Fruit fly (Drosophila melanogaster) whole organism, embryonic: ENCODE measurements around the gene CG7365.

Experiments
- Bteb2 ChIP-seq: fragments of 200-800 bp; sonication (Bioruptor generic); optimal IDR thresholded peaks from 2 replicates; lab custom pipeline; 2016; ENCODE audit warnings: missing biosample characterization, missing genetic modification characterization
- CG10366 ChIP-seq: fragments of 200-800 bp; sonication (Bioruptor generic); IDR thresholded peaks from 2 replicates; pipeline ENCODE4 v1.3.6; 2022; ENCODE audit warnings: missing biosample characterization, missing genetic modification characterization
- CG11085 ChIP-seq: fragments of 200-800 bp; sonication (Bioruptor generic); IDR thresholded peaks from 2 replicates; pipeline ENCODE4 v1.3.6; 2022; ENCODE audit warnings: missing biosample characterization, missing genetic modification characterization
- CG11456 ChIP-seq: fragments of 200-800 bp; sonication (Bioruptor generic); IDR thresholded peaks from 3 replicates; pipeline ENCODE4 v1.3.6; 2022; ENCODE audit warnings: missing biosample characterization, missing genetic modification characterization
- CG11696 ChIP-seq: fragments of 200-800 bp; sonication (Bioruptor generic); IDR thresholded peaks from 2 replicates; pipeline ENCODE4 v1.3.6; 2022; ENCODE audit warnings: missing biosample characterization, missing genetic modification characterization
- CG12104 ChIP-seq: fragments of 200-800 bp; sonication (Bioruptor generic); optimal IDR thresholded peaks from 3 replicates; lab custom pipeline; 2016; ENCODE audit warnings: missing biosample characterization, missing genetic modification characterization
- CG13624 ChIP-seq: fragments of 200-800 bp; sonication (Bioruptor generic); optimal IDR thresholded peaks from 2 replicates; lab custom pipeline; 2016; ENCODE audit warnings: missing biosample characterization, missing genetic modification characterization
- CG13775 ChIP-seq: fragments of 200-800 bp; sonication (Bioruptor generic); optimal IDR thresholded peaks from 3 replicates; lab custom pipeline; 2017; ENCODE audit warnings: missing biosample characterization, mild to moderate bottlenecking, missing genetic modification characterization
- CG1603 ChIP-seq: fragments of 200-800 bp; sonication (Bioruptor generic); optimal IDR thresholded peaks from 2 replicates; lab custom pipeline; 2019; ENCODE audit warnings: missing biosample characterization, mild to moderate bottlenecking, missing genetic modification characterization, moderate library complexity
- CG16779 ChIP-seq: fragments of 200-800 bp; sonication (Bioruptor generic); IDR thresholded peaks from 2 replicates; pipeline ENCODE4 v1.3.6; 2022; ENCODE audit warnings: missing biosample characterization, missing genetic modification characterization
- CG17186 ChIP-seq: fragments of 200-800 bp; sonication (Bioruptor generic); optimal IDR thresholded peaks from 3 replicates; lab custom pipeline; 2017; ENCODE audit warnings: missing biosample characterization, missing genetic modification reagents, missing genetic modification characterization
- CG17385 ChIP-seq: fragments of 200-800 bp; sonication (Bioruptor generic); optimal IDR thresholded peaks from 3 replicates; lab custom pipeline; 2018; ENCODE audit warnings: missing biosample characterization, mild to moderate bottlenecking, missing genetic modification characterization
- CG18599 ChIP-seq: fragments of 200-800 bp; sonication (Bioruptor generic); optimal IDR thresholded peaks from 3 replicates; lab custom pipeline; 2017; ENCODE audit warnings: missing biosample characterization, missing genetic modification characterization, mild to moderate bottlenecking, moderate library complexity, missing genetic modification reagents
- CG18619 ChIP-seq: fragments of 200-800 bp; sonication (Bioruptor generic); optimal IDR thresholded peaks from 3 replicates; lab custom pipeline; 2017; ENCODE audit warnings: missing biosample characterization, mild to moderate bottlenecking, missing genetic modification characterization
- CG2678 ChIP-seq: fragments of 200-800 bp; sonication (Bioruptor generic); optimal IDR thresholded peaks from 3 replicates; lab custom pipeline; 2019; ENCODE audit warnings: missing biosample characterization, mild to moderate bottlenecking, missing genetic modification characterization, moderate library complexity
- CG2875 ChIP-seq: fragments of 200-800 bp; sonication (Bioruptor generic); optimal IDR thresholded peaks from 2 replicates; lab custom pipeline; 2017; ENCODE audit warnings: missing biosample characterization, mild to moderate bottlenecking, missing genetic modification characterization, missing genetic modification reagents
- CG3065 ChIP-seq: fragments of 200-800 bp; sonication (Bioruptor generic); optimal IDR thresholded peaks from 2 replicates; lab custom pipeline; 2016; ENCODE audit warnings: missing biosample characterization, missing genetic modification characterization
- CG34224 ChIP-seq: fragments of 200-800 bp; sonication (Bioruptor generic); IDR thresholded peaks from 3 replicates; pipeline ENCODE4 v1.3.6; 2022; ENCODE audit warnings: missing biosample characterization, missing genetic modification characterization; ENCODE audit not compliant: partially characterized antibody
- CG5245 ChIP-seq: fragments of 200-800 bp; sonication (Bioruptor generic); optimal IDR thresholded peaks from 3 replicates; lab custom pipeline; 2016; ENCODE audit warnings: missing biosample characterization, missing genetic modification characterization
- CG6272 ChIP-seq: fragments of 200-800 bp; sonication (Bioruptor generic); IDR thresholded peaks from 2 replicates; pipeline ENCODE4 v1.3.6; 2022; ENCODE audit warnings: missing biosample characterization, missing genetic modification characterization
- CG6654 ChIP-seq: fragments of 200-800 bp; sonication (Bioruptor generic); optimal IDR thresholded peaks from 2 replicates; lab custom pipeline; 2017; ENCODE audit warnings: missing biosample characterization, mild to moderate bottlenecking, missing genetic modification characterization
- CG6854 ChIP-seq: fragments of 200-800 bp; sonication (Bioruptor generic); optimal IDR thresholded peaks from 3 replicates; lab custom pipeline; 2017; ENCODE audit warnings: missing biosample characterization, mild to moderate bottlenecking, missing genetic modification characterization
- CG9876 ChIP-seq: fragments of 200-800 bp; sonication (Bioruptor generic); optimal IDR thresholded peaks from 2 replicates; lab custom pipeline; 2016; ENCODE audit warnings: missing biosample characterization, missing genetic modification characterization
- CHES-1-like ChIP-seq: fragments of 200-800 bp; sonication (Bioruptor generic); optimal IDR thresholded peaks from 2 replicates; lab custom pipeline; 2016; ENCODE audit warnings: missing biosample characterization, missing genetic modification characterization
- CkIIα-i1 ChIP-seq: fragments of 200-800 bp; sonication (Bioruptor generic); IDR thresholded peaks from 2 replicates; pipeline ENCODE4 v1.3.6; 2022; ENCODE audit warnings: missing biosample characterization, missing genetic modification characterization
- Deaf1 ChIP-seq: fragments of 200-800 bp; optimal IDR thresholded peaks from 3 replicates; lab custom pipeline; 2019; ENCODE audit warnings: missing biosample characterization, mild to moderate bottlenecking, missing genetic modification characterization, moderate library complexity
- HLHmδ ChIP-seq: fragments of 200-800 bp; sonication (Bioruptor generic); optimal IDR thresholded peaks from 2 replicates; lab custom pipeline; 2018; ENCODE audit warnings: missing biosample characterization, mild to moderate bottlenecking, missing genetic modification characterization, moderate library complexity
- Hmx ChIP-seq: fragments of 200-800 bp; sonication (Bioruptor generic); optimal IDR thresholded peaks from 2 replicates; lab custom pipeline; 2016; ENCODE audit warnings: missing biosample characterization, missing genetic modification characterization
- Lhr ChIP-seq: fragments of 200-800 bp; sonication (Bioruptor generic); optimal IDR thresholded peaks from 3 replicates; lab custom pipeline; 2017; ENCODE audit warnings: mild to moderate bottlenecking, missing biosample characterization, missing genetic modification reagents, missing genetic modification characterization
- Myb ChIP-seq: fragments of 200-800 bp; sonication (Bioruptor generic); optimal IDR thresholded peaks from 2 replicates; lab custom pipeline; 2016; ENCODE audit warnings: missing biosample characterization, missing genetic modification characterization
- NC2α ChIP-seq: fragments of 200-800 bp; sonication (Bioruptor generic); optimal IDR thresholded peaks from 2 replicates; lab custom pipeline; 2016; ENCODE audit warnings: missing biosample characterization, missing genetic modification characterization
- Oli ChIP-seq: fragments of 200-800 bp; sonication (Bioruptor generic); optimal IDR thresholded peaks from 2 replicates; lab custom pipeline; 2018; ENCODE audit warnings: missing biosample characterization, mild to moderate bottlenecking, missing genetic modification characterization, moderate library complexity
- Side ChIP-seq: fragments of 200-800 bp; sonication (Bioruptor generic); optimal IDR thresholded peaks from 2 replicates; lab custom pipeline; 2016; ENCODE audit warnings: missing biosample characterization, missing genetic modification characterization
- Sox102F ChIP-seq: fragments of 200-800 bp; sonication (Bioruptor generic); optimal IDR thresholded peaks from 2 replicates; lab custom pipeline; 2018; ENCODE audit warnings: missing biosample characterization, mild to moderate bottlenecking, missing genetic modification characterization, moderate library complexity
- Vsx1 ChIP-seq: fragments of 200-800 bp; sonication (Bioruptor generic); optimal IDR thresholded peaks from 2 replicates; lab custom pipeline; 2017; ENCODE audit warnings: missing biosample characterization, mild to moderate bottlenecking, missing genetic modification characterization, missing genetic modification reagents
- ara ChIP-seq: fragments of 200-800 bp; sonication (Bioruptor generic); IDR thresholded peaks from 2 replicates; pipeline ENCODE4 v1.3.6; 2022; ENCODE audit warnings: missing biosample characterization, missing genetic modification characterization
- bbx ChIP-seq: fragments of 200-800 bp; sonication (Bioruptor generic); IDR thresholded peaks from 2 replicates; pipeline ENCODE4 v1.3.6; 2022; ENCODE audit warnings: missing biosample characterization, missing genetic modification characterization; ENCODE audit not compliant: partially characterized antibody
- bigmax ChIP-seq: fragments of 200-800 bp; sonication (Bioruptor generic); optimal IDR thresholded peaks from 2 replicates; lab custom pipeline; 2018; ENCODE audit warnings: missing biosample characterization, mild to moderate bottlenecking, missing genetic modification characterization
- btn ChIP-seq: fragments of 200-800 bp; sonication (Bioruptor generic); optimal IDR thresholded peaks from 2 replicates; lab custom pipeline; 2016; ENCODE audit warnings: missing biosample characterization, missing genetic modification characterization
- chm ChIP-seq: fragments of 200-800 bp; sonication (Bioruptor generic); IDR thresholded peaks from 2 replicates; pipeline ENCODE4 v1.3.6; 2022; ENCODE audit warnings: missing biosample characterization, missing genetic modification characterization
- emc ChIP-seq: fragments of 200-800 bp; sonication (Bioruptor generic); optimal IDR thresholded peaks from 2 replicates; lab custom pipeline; 2016; ENCODE audit warnings: missing biosample characterization, missing genetic modification characterization
- jigr1 ChIP-seq: fragments of 200-800 bp; sonication (Bioruptor generic); IDR thresholded peaks from 3 replicates; pipeline ENCODE4 v1.3.6; 2022; ENCODE audit warnings: missing biosample characterization, missing genetic modification characterization
- mld ChIP-seq: fragments of 200-800 bp; sonication (Bioruptor generic); IDR thresholded peaks from 3 replicates; pipeline ENCODE4 v1.3.6; 2022; ENCODE audit warnings: missing biosample characterization, missing genetic modification characterization; ENCODE audit not compliant: partially characterized antibody
- psq ChIP-seq: fragments of 200-800 bp; sonication (Bioruptor generic); optimal IDR thresholded peaks from 2 replicates; lab custom pipeline; 2017; ENCODE audit warnings: missing biosample characterization, missing genetic modification characterization
- repo ChIP-seq: fragments of 200-800 bp; sonication (Bioruptor generic); optimal IDR thresholded peaks from 2 replicates; lab custom pipeline; 2016; ENCODE audit warnings: missing biosample characterization, missing genetic modification characterization
- run ChIP-seq: fragments of 200-800 bp; sonication (Bioruptor generic); optimal IDR thresholded peaks from 3 replicates; lab custom pipeline; 2018; ENCODE audit warnings: missing biosample characterization, mild to moderate bottlenecking, missing genetic modification characterization
- schlank ChIP-seq: fragments of 200-800 bp; sonication (Bioruptor generic); optimal IDR thresholded peaks from 2 replicates; lab custom pipeline; 2018; ENCODE audit warnings: missing biosample characterization, mild to moderate bottlenecking, missing genetic modification characterization
- slou ChIP-seq: fragments of 200-800 bp; sonication (Bioruptor generic); optimal IDR thresholded peaks from 3 replicates; lab custom pipeline; 2016; ENCODE audit warnings: missing biosample characterization, missing genetic modification characterization
- tgo ChIP-seq: fragments of 200-800 bp; sonication (Bioruptor generic); IDR thresholded peaks from 3 replicates; pipeline ENCODE4 v1.3.6; 2022; ENCODE audit warnings: missing biosample characterization, missing genetic modification characterization
- trh ChIP-seq: fragments of 200-800 bp; sonication (Bioruptor generic); optimal IDR thresholded peaks from 2 replicates; lab custom pipeline; 2016; ENCODE audit warnings: missing biosample characterization, missing genetic modification characterization
- zf30C ChIP-seq: fragments of 200-800 bp; sonication (Bioruptor generic); optimal IDR thresholded peaks from 3 replicates; lab custom pipeline; 2018; ENCODE audit warnings: missing biosample characterization, mild to moderate bottlenecking, missing genetic modification characterization

Gene CG7365

DNA sequence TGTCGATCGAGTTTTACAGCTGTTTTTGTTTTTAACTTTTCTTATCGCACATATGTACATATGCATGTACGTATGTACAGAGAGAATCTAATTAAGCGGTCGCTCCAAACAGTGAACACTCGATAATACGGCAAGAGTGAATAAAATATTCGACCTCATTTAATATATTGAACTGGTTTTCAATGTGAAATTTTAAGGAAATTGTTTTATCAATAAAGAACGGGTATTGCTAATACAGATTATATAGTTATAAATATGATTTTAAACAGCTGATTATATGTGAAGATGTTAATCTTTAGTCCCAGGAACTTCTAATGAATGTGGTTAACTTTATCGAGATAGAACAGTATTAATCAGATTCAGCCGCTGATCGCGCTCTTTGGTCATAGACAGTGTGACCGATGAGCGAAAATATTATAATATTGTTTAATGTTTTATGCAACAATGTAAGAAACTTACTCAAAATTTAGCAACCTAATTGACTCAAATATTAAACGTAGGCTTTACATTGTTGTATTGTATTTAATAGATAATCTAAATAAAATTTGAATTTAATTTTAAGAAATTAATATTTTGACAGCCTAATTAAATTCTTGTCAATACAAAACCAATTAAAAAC lies 13.5 kb upstream of the CG7365 start, which contains the start of gene CG7328 (continued):
- TF ChIP-seq CG34224 (GFP tag; lab: Robert Waterston, UW), result no peak
- no peak for TF ChIP-seq mld (GFP tag; lab: Robert Waterston, UW)
- TF ChIP-seq HLHmδ (GFP tag; lab: Kevin White, UChicago), result no peak
- peak; percentile 66 for TF ChIP-seq CG18599
- no peak for TF ChIP-seq repo (GFP tag; lab: Kevin White, UChicago)
- TF ChIP-seq CG6272 (GFP tag; lab: Robert Waterston, UW), result no peak
- TF ChIP-seq CG5245, result no peak
- no peak for TF ChIP-seq slou (GFP tag; lab: Kevin White, UChicago)
- peak; percentile 3 for TF ChIP-seq Side (GFP tag; lab: Kevin White, UChicago)
- TF ChIP-seq Vsx1, result no peak
- no peak for TF ChIP-seq Lhr (GFP tag; lab: Kevin White, UChicago)
- no peak for TF ChIP-seq zf30C (GFP tag; lab: Kevin White, UChicago)
- TF ChIP-seq Oli (tag; lab: Kevin White, UChicago), result no peak
- 0 out of 3 replicates have a peak, but pooled peaks have one; percentile 54 for TF ChIP-seq CG11456 (GFP tag; lab: Robert Waterston, UW)
- no peak for TF ChIP-seq CG11696
- no peak for TF ChIP-seq CG17186 (GFP tag; lab: Kevin White, UChicago)
- TF ChIP-seq emc (GFP tag; lab: Kevin White, UChicago), result no peak
- TF ChIP-seq Hmx (GFP tag; lab: Kevin White, UChicago), result no peak
- TF ChIP-seq CG3065, result no peak
- TF ChIP-seq CG17385 (GFP tag; lab: Kevin White, UChicago), result no peak
- TF ChIP-seq jigr1 (GFP tag; lab: Robert Waterston, UW), result no peak
- peak; percentile 57 for TF ChIP-seq Sox102F (GFP tag; lab: Kevin White, UChicago)
- peak; percentile 19 for TF ChIP-seq CG6854 (GFP tag; lab: Kevin White, UChicago)
- no peak for TF ChIP-seq btn (GFP tag; lab: Kevin White, UChicago)
- peak; percentile 6 for TF ChIP-seq run
- TF ChIP-seq CG12104, result no peak
- TF ChIP-seq psq (GFP tag; lab: Kevin White, UChicago), result no peak
- no peak for TF ChIP-seq trh (GFP tag; lab: Kevin White, UChicago)
- TF ChIP-seq CHES-1-like, result peak; percentile 37
- TF ChIP-seq CG13624 (GFP tag; lab: Kevin White, UChicago), result no peak
- TF ChIP-seq chm (GFP tag; lab: Robert Waterston, UW), result no peak
- TF ChIP-seq bbx (GFP tag; lab: Robert Waterston, UW), result no peak
- peak; percentile 43 for TF ChIP-seq CG13775 (GFP tag; lab: Kevin White, UChicago)
- peak; percentile 55 for TF ChIP-seq CG18619 (GFP tag; lab: Kevin White, UChicago)
- TF ChIP-seq CG11085 (GFP tag; lab: Robert Waterston, UW), result no peak
- no peak for TF ChIP-seq Myb (GFP tag; lab: Kevin White, UChicago)
- no peak for TF ChIP-seq bigmax
- no peak for TF ChIP-seq Bteb2 (GFP tag; lab: Kevin White, UChicago)
- TF ChIP-seq CG1603, result no peak
- TF ChIP-seq tgo (GFP tag; lab: Robert Waterston, UW), result peak; percentile 49; the same call in 1 of the 3 replicates
- TF ChIP-seq CkIIα-i1, result no peak
- TF ChIP-seq CG2875 (GFP tag; lab: Kevin White, UChicago), result no peak
- no peak for TF ChIP-seq CG16779 (GFP tag; lab: Robert Waterston, UW)
- peak; percentile 58 for TF ChIP-seq CG10366 (GFP tag; lab: Robert Waterston, UW)
- TF ChIP-seq schlank (tag; lab: Kevin White, UChicago), result peak; percentile 56
- no peak for TF ChIP-seq NC2α (GFP tag; lab: Kevin White, UChicago)
- no peak for TF ChIP-seq CG9876 (GFP tag; lab: Kevin White, UChicago)
- TF ChIP-seq CG2678 (tag; lab: Kevin White, UChicago), result no peak
- no peak for TF ChIP-seq ara (GFP tag; lab: Robert Waterston, UW)
- no peak for TF ChIP-seq CG6654 (GFP tag; lab: Kevin White, UChicago)
- TF ChIP-seq Deaf1 (tag; lab: Kevin White, UChicago), result no peak
